Worm (Caenorhabditis elegans) whole organism, L1 larva: ENCODE results near the gene wrm-1.

Experiments used
- C04F5.9 ChIP-seq: sonication (generic microtip); optimal IDR thresholded peaks from 2 replicates; lab custom pipeline; 2016; ENCODE audit warnings: missing genetic modification characterization, missing compliant biosample characterization
- C34B4.2 ChIP-seq: sonication (generic microtip); optimal IDR thresholded peaks from 2 replicates; lab custom pipeline; 2017; ENCODE audit warnings: mild to moderate bottlenecking, missing genetic modification characterization, missing compliant biosample characterization
- F16B12.6 ChIP-seq: fragments of 150-350 bp; optimal IDR thresholded peaks from 2 replicates; lab custom pipeline; 2014; ENCODE audit warnings: missing biosample characterization, missing genetic modification characterization
- Y116A8C.19 ChIP-seq: sonication (generic microtip); optimal IDR thresholded peaks from 2 replicates; lab custom pipeline; 2016; ENCODE audit warnings: missing compliant biosample characterization, missing genetic modification characterization, borderline replicate concordance
- aly-2 ChIP-seq: fragments of 150-350 bp; optimal IDR thresholded peaks from 2 replicates; lab custom pipeline; 2014; ENCODE audit warnings: missing biosample characterization, missing genetic modification characterization
- ama-1 ChIP-seq: fragments of 150-350 bp; optimal IDR thresholded peaks from 2 replicates; lab custom pipeline; 2014
- blmp-1 ChIP-seq: fragments of 150-350 bp; optimal IDR thresholded peaks from 2 replicates; lab custom pipeline; 2014; ENCODE audit warnings: missing biosample characterization, missing genetic modification characterization
- ceh-63 ChIP-seq: fragments of 200-800 bp; sonication (Bioruptor generic); optimal IDR thresholded peaks from 2 replicates; lab custom pipeline; 2018; ENCODE audit warnings: mild to moderate bottlenecking, missing genetic modification characterization, missing compliant biosample characterization
- ceh-88 ChIP-seq: fragments of 200-800 bp; sonication (Bioruptor generic); IDR thresholded peaks from 2 replicates; pipeline ENCODE4 v1.3.6; 2022; ENCODE audit warnings: missing genetic modification characterization, missing compliant biosample characterization
- ces-1 ChIP-seq: fragments of 150-350 bp; optimal IDR thresholded peaks from 2 replicates; lab custom pipeline; 2014; ENCODE audit warnings: missing biosample characterization, missing genetic modification reagents, missing genetic modification characterization
- efl-1 ChIP-seq, 4 experiments: fragments of 150-350 bp; optimal IDR thresholded peaks in 3 of 4; peaks in 1 of 4; 1 replicate in 1 of 4; 2 replicates in 3 of 4; lab custom pipeline; 2014; ENCODE audit warnings: missing biosample characterization in 2 of 4, missing genetic modification characterization in 2 of 4, missing genetic modification reagents in 2 of 4
- efl-3 ChIP-seq: fragments of 200-800 bp; sonication (Bioruptor generic); optimal IDR thresholded peaks from 2 replicates; lab custom pipeline; 2018; ENCODE audit warnings: mild to moderate bottlenecking, missing genetic modification characterization, missing compliant biosample characterization
- elt-2 ChIP-seq: sonication (generic microtip); optimal IDR thresholded peaks from 2 replicates; lab custom pipeline; 2016; ENCODE audit warnings: missing genetic modification characterization, mild to moderate bottlenecking, inconsistent platforms, missing compliant biosample characterization, missing genetic modification reagents
- ets-5 ChIP-seq: fragments of 200-800 bp; sonication (Bioruptor generic); IDR thresholded peaks from 2 replicates; pipeline ENCODE4 v1.3.6; 2022; ENCODE audit warnings: missing genetic modification characterization, missing compliant biosample characterization
- fkh-10 ChIP-seq: sonication (generic microtip); optimal IDR thresholded peaks from 2 replicates; lab custom pipeline; 2017; ENCODE audit warnings: missing biosample characterization, missing genetic modification reagents, missing genetic modification characterization
- fkh-4 ChIP-seq: sonication (generic microtip); optimal IDR thresholded peaks from 2 replicates; lab custom pipeline; 2016; ENCODE audit warnings: missing compliant biosample characterization, missing genetic modification characterization, borderline replicate concordance
- fkh-8 ChIP-seq: sonication (generic microtip); optimal IDR thresholded peaks from 2 replicates; lab custom pipeline; 2016; ENCODE audit warnings: mild to moderate bottlenecking, missing genetic modification characterization, missing compliant biosample characterization
- fos-1 ChIP-seq: fragments of 150-350 bp; optimal IDR thresholded peaks from 2 replicates; lab custom pipeline; 2014; ENCODE audit warnings: missing biosample characterization, missing genetic modification characterization
- hpl-2 ChIP-seq: fragments of 150-350 bp; optimal IDR thresholded peaks from 2 replicates; lab custom pipeline; 2014; ENCODE audit warnings: missing biosample characterization, missing genetic modification reagents, missing genetic modification characterization
- jun-1 ChIP-seq: fragments of 150-350 bp; optimal IDR thresholded peaks from 2 replicates; lab custom pipeline; 2014; ENCODE audit warnings: missing biosample characterization, missing genetic modification reagents, missing genetic modification characterization
- lin-35 ChIP-seq, 2 experiments: fragments of 150-350 bp; optimal IDR thresholded peaks; 2 replicates each; lab custom pipeline; 2014; ENCODE audit warnings: missing biosample characterization in 2 of 2, missing genetic modification characterization in 2 of 2, missing genetic modification reagents in 2 of 2
- mdl-1 ChIP-seq, 2 experiments: fragments of 150-350 bp; optimal IDR thresholded peaks; 2 replicates each; lab custom pipeline; 2014 to 2017; ENCODE audit warnings: missing biosample characterization in 2 of 2, missing genetic modification characterization in 2 of 2, inconsistent platforms in 1 of 2
- mef-2 ChIP-seq: fragments of 150-350 bp; optimal IDR thresholded peaks from 2 replicates; lab custom pipeline; 2014; ENCODE audit warnings: missing biosample characterization, missing genetic modification characterization
- nhr-11 ChIP-seq: fragments of 150-350 bp; optimal IDR thresholded peaks from 2 replicates; lab custom pipeline; 2014; ENCODE audit warnings: missing biosample characterization, missing genetic modification characterization
- nhr-12 ChIP-seq: sonication (generic microtip); optimal IDR thresholded peaks from 2 replicates; lab custom pipeline; 2017; ENCODE audit warnings: missing biosample characterization, missing genetic modification characterization
- nhr-20 ChIP-seq: sonication (generic microtip); optimal IDR thresholded peaks from 2 replicates; lab custom pipeline; 2016; ENCODE audit warnings: mild to moderate bottlenecking, missing genetic modification characterization, missing compliant biosample characterization
- nhr-237 ChIP-seq: fragments of 150-350 bp; optimal IDR thresholded peaks from 2 replicates; lab custom pipeline; 2014; ENCODE audit warnings: missing biosample characterization, missing genetic modification characterization
- nhr-76 ChIP-seq: sonication (generic microtip); optimal IDR thresholded peaks from 2 replicates; lab custom pipeline; 2017; ENCODE audit warnings: missing biosample characterization, missing genetic modification characterization
- nhr-84 ChIP-seq: sonication (generic microtip); optimal IDR thresholded peaks from 2 replicates; lab custom pipeline; 2017; ENCODE audit warnings: missing biosample characterization, missing genetic modification characterization
- nhr-85 ChIP-seq: sonication (generic microtip); peaks from one replicate; lab custom pipeline; 2016; ENCODE audit warnings: missing genetic modification characterization, inconsistent platforms, missing compliant biosample characterization
- nhr-90 ChIP-seq: sonication (generic microtip); optimal IDR thresholded peaks from 2 replicates; lab custom pipeline; 2016; ENCODE audit warnings: mild to moderate bottlenecking, missing genetic modification characterization, missing compliant biosample characterization; ENCODE audit not compliant: poor library complexity
- pag-3 ChIP-seq: sonication (generic microtip); optimal IDR thresholded peaks from 2 replicates; lab custom pipeline; 2017; ENCODE audit warnings: missing genetic modification characterization, mild to moderate bottlenecking, missing compliant biosample characterization, antibody characterized with exemption, borderline replicate concordance; ENCODE audit not compliant: insufficient read depth
- pax-3 ChIP-seq: fragments of 200-800 bp; sonication (Bioruptor generic); optimal IDR thresholded peaks from 2 replicates; lab custom pipeline; 2018; ENCODE audit warnings: mild to moderate bottlenecking, missing genetic modification characterization, moderate library complexity, missing compliant biosample characterization
- pqm-1 ChIP-seq: sonication (generic microtip); optimal IDR thresholded peaks from 3 replicates; lab custom pipeline; 2017; ENCODE audit warnings: missing biosample characterization, missing genetic modification characterization
- rnt-1 ChIP-seq: sonication (generic microtip); optimal IDR thresholded peaks from 2 replicates; lab custom pipeline; 2016; ENCODE audit warnings: mild to moderate bottlenecking, missing genetic modification characterization, moderate library complexity, missing compliant biosample characterization
- skn-1 ChIP-seq: fragments of 150-350 bp; optimal IDR thresholded peaks from 2 replicates; lab custom pipeline; 2014; ENCODE audit warnings: missing biosample characterization, missing genetic modification characterization
- snpc-4 ChIP-seq: fragments of 150-350 bp; optimal IDR thresholded peaks from 2 replicates; lab custom pipeline; 2014; ENCODE audit warnings: missing biosample characterization, missing genetic modification characterization
- sptf-1 ChIP-seq: fragments of 150-350 bp; optimal IDR thresholded peaks from 2 replicates; lab custom pipeline; 2014; ENCODE audit warnings: missing biosample characterization, missing genetic modification characterization
- swsn-7 ChIP-seq: sonication (generic microtip); optimal IDR thresholded peaks from 2 replicates; lab custom pipeline; 2016; ENCODE audit warnings: missing genetic modification characterization, missing compliant biosample characterization
- tbx-2 ChIP-seq: sonication (generic microtip); optimal IDR thresholded peaks from 2 replicates; lab custom pipeline; 2016; ENCODE audit warnings: missing genetic modification characterization, missing compliant biosample characterization
- tlp-1 ChIP-seq: fragments of 150-350 bp; optimal IDR thresholded peaks from 2 replicates; lab custom pipeline; 2014; ENCODE audit warnings: missing biosample characterization, missing genetic modification characterization
- unc-30 ChIP-seq: sonication (generic microtip); optimal IDR thresholded peaks from 2 replicates; lab custom pipeline; 2017; ENCODE audit warnings: missing biosample characterization, missing genetic modification characterization
- unc-62 ChIP-seq: fragments of 150-350 bp; optimal IDR thresholded peaks from 2 replicates; lab custom pipeline; 2014; ENCODE audit warnings: missing biosample characterization, missing genetic modification reagents, missing genetic modification characterization
- xbp-1 ChIP-seq: sonication (generic microtip); optimal IDR thresholded peaks from 2 replicates; lab custom pipeline; 2016; ENCODE audit warnings: missing genetic modification characterization, missing compliant biosample characterization
- zag-1 ChIP-seq: fragments of 150-350 bp; optimal IDR thresholded peaks from 2 replicates; lab custom pipeline; 2014; ENCODE audit warnings: missing biosample characterization, missing genetic modification characterization
- zip-4 ChIP-seq: fragments of 200-800 bp; sonication (Bioruptor generic); optimal IDR thresholded peaks from 2 replicates; lab custom pipeline; 2018; ENCODE audit warnings: mild to moderate bottlenecking, missing genetic modification characterization, moderate library complexity, missing compliant biosample characterization
- ztf-4 ChIP-seq: fragments of 150-350 bp; optimal IDR thresholded peaks from 2 replicates; lab custom pipeline; 2014; ENCODE audit warnings: missing biosample characterization, missing genetic modification characterization

wrm-1 gene

ce11 chrIII:5692690-5693089 is 30.0 kb upstream of the wrm-1 start, which contains the start of the genes abi-1 and arle-14 (continued):
- TF ChIP-seq tbx-2 (peak; percentile 2), nhr-12 (no peak), nhr-76 (tag; lab: Kevin White, UChicago) (no peak), tlp-1 (tag; lab: Kevin White, UChicago) (no peak), efl-3 (GFP tag; lab: Kevin White, UChicago) (no peak), F16B12.6 (tag; lab: Kevin White, UChicago) (no peak), rnt-1 (no peak), skn-1 (tag; lab: Kevin White, UChicago) (no peak), mef-2 (no peak), mdl-1 (tag; optimal IDR thresholded peaks at IDR 0.05; lab: Kevin White, UChicago) (no peak), Y116A8C.19 (no peak), elt-2 (no peak), pqm-1 (tag; lab: Kevin White, UChicago) (no peak), snpc-4 (tag; lab: Kevin White, UChicago) (no peak), sptf-1 (tag; lab: Kevin White, UChicago) (no peak), ceh-88 (GFP tag; lab: Robert Waterston, UW) (no peak), blmp-1 (tag; lab: Kevin White, UChicago) (no peak), fkh-10 (GFP tag; lab: Kevin White, UChicago) (no peak), zag-1 (tag; lab: Kevin White, UChicago) (no peak), efl-1 (optimal IDR thresholded peaks at IDR 0.05; lab: Kevin White, UChicago) (peak; percentile 8 to 32), efl-1 (GFP tag; optimal IDR thresholded peaks at IDR 0.05 in 1 of 2; lab: Kevin White, UChicago) (peak; percentile 3 to 83), nhr-11 (tag; lab: Kevin White, UChicago) (no peak), fkh-4 (no peak), pax-3 (tag; lab: Kevin White, UChicago) (no peak), fkh-8 (tag; lab: Kevin White, UChicago) (no peak), ama-1 (lab: Kevin White, UChicago) (no peak), jun-1 (no peak), ceh-63 (GFP tag; lab: Kevin White, UChicago) (no peak), ets-5 (GFP tag; lab: Robert Waterston, UW) (no peak), C34B4.2 (tag; lab: Kevin White, UChicago) (no peak), unc-62 (GFP tag; lab: Kevin White, UChicago) (no peak), nhr-20 (tag; lab: Kevin White, UChicago) (no peak), xbp-1 (peak; percentile 30), nhr-237 (tag; lab: Kevin White, UChicago) (no peak), C04F5.9 (no peak), aly-2 (tag; lab: Kevin White, UChicago) (no peak), pag-3 (tag; lab: Kevin White, UChicago) (no peak), nhr-90 (tag; lab: Kevin White, UChicago) (peak; percentile 10), ces-1 (GFP tag; lab: Kevin White, UChicago) (no peak), unc-30 (tag; lab: Kevin White, UChicago) (no peak), lin-35 (GFP tag; optimal IDR thresholded peaks at IDR 0.05; lab: Kevin White, UChicago) (peak; percentile 17 to 22), ztf-4 (tag; lab: Kevin White, UChicago) (no peak), nhr-84 (tag; lab: Kevin White, UChicago) (no peak), fos-1 (tag; lab: Kevin White, UChicago) (no peak), swsn-7 (tag; lab: Kevin White, UChicago) (peak; percentile 29), hpl-2 (GFP tag; lab: Kevin White, UChicago) (no peak), nhr-85 (tag; lab: Kevin White, UChicago) (peak; percentile 37), zip-4 (GFP tag; lab: Kevin White, UChicago) (no peak)
- TF ChIP-seq, all 84 proteins: peak for 15
